Worm (Caenorhabditis elegans) whole organism, young adult: Measurements from ENCODE around the gene C12D5.9.

Source experiments
- B0019.2 ChIP-seq: fragments of 200-800 bp; sonication (Bioruptor generic); conservative IDR thresholded peaks from 2 replicates; pipeline ENCODE4 v1.3.6; 2022; ENCODE audit warnings: missing genetic modification reagents, missing genetic modification characterization, missing compliant biosample characterization
- B0035.1 ChIP-seq: sonication (generic microtip); optimal IDR thresholded peaks from 2 replicates; lab custom pipeline; 2016; ENCODE audit warnings: missing genetic modification characterization, mild to moderate bottlenecking, missing compliant biosample characterization, missing genotype, missing genetic modification reagents
- B0336.3 ChIP-seq: fragments of 200-800 bp; sonication (Bioruptor generic); IDR thresholded peaks from 2 replicates; pipeline ENCODE4 v1.3.6; 2022; ENCODE audit warnings: missing genetic modification characterization, missing compliant biosample characterization
- D2030.7 ChIP-seq: fragments of 200-800 bp; sonication (Bioruptor generic); IDR thresholded peaks from 2 replicates; pipeline ENCODE4 v1.3.6; 2022; ENCODE audit warnings: missing genetic modification reagents, missing genetic modification characterization, missing compliant biosample characterization
- F23B12.7 ChIP-seq: sonication (generic microtip); optimal IDR thresholded peaks from 2 replicates; lab custom pipeline; 2017; ENCODE audit warnings: missing genetic modification characterization, mild to moderate bottlenecking, missing compliant biosample characterization, antibody characterized with exemption, moderate library complexity; ENCODE audit not compliant: insufficient read depth
- F33H1.4 ChIP-seq: fragments of 200-800 bp; sonication (Bioruptor generic); IDR thresholded peaks from 2 replicates; pipeline ENCODE4 v1.3.6; 2022; ENCODE audit warnings: missing genetic modification reagents, missing genetic modification characterization, missing compliant biosample characterization
- F49E8.2 ChIP-seq: sonication (generic microtip); optimal IDR thresholded peaks from 3 replicates; lab custom pipeline; 2017; ENCODE audit warnings: missing genetic modification characterization, mild to moderate bottlenecking, missing compliant biosample characterization, antibody characterized with exemption, moderate library complexity; ENCODE audit not compliant: insufficient read depth
- F52B5.7 ChIP-seq: sonication (generic microtip); optimal IDR thresholded peaks from 2 replicates; lab custom pipeline; 2016; ENCODE audit warnings: mild to moderate bottlenecking, missing genetic modification characterization, missing compliant biosample characterization
- F57A8.1 ChIP-seq: fragments of 200-800 bp; sonication (Bioruptor generic); optimal IDR thresholded peaks from 2 replicates; lab custom pipeline; 2018; ENCODE audit warnings: mild to moderate bottlenecking, missing genetic modification characterization, moderate library complexity, missing compliant biosample characterization
- K11D2.4 ChIP-seq: fragments of 200-800 bp; sonication (Bioruptor generic); IDR thresholded peaks from 2 replicates; pipeline ENCODE4 v1.3.6; 2022; ENCODE audit warnings: missing genetic modification reagents, missing genetic modification characterization, missing compliant biosample characterization
- K12H6.12 ChIP-seq: fragments of 200-800 bp; sonication (Bioruptor generic); optimal IDR thresholded peaks from 2 replicates; lab custom pipeline; 2018; ENCODE audit warnings: mild to moderate bottlenecking, missing genetic modification characterization, missing compliant biosample characterization
- Y53F4B.3 ChIP-seq: fragments of 200-800 bp; sonication (Bioruptor generic); IDR thresholded peaks from 2 replicates; pipeline ENCODE4 v1.3.6; 2022; ENCODE audit warnings: missing genetic modification reagents, missing genetic modification characterization, missing compliant biosample characterization
- Y53G8AR.9 ChIP-seq: fragments of 200-800 bp; sonication (Bioruptor generic); conservative IDR thresholded peaks from 2 replicates; pipeline ENCODE4 v1.3.6; 2022; ENCODE audit warnings: missing genetic modification reagents, missing genetic modification characterization, missing compliant biosample characterization
- Y56A3A.18 ChIP-seq: fragments of 200-800 bp; sonication (Bioruptor generic); IDR thresholded peaks from 2 replicates; pipeline ENCODE4 v1.3.6; 2022; ENCODE audit warnings: missing genetic modification reagents, missing genetic modification characterization, missing compliant biosample characterization
- Y67H2A.10 ChIP-seq: fragments of 200-800 bp; sonication (Bioruptor generic); conservative IDR thresholded peaks from 2 replicates; pipeline ENCODE4 v1.3.6; 2022; ENCODE audit warnings: missing genetic modification reagents, missing genetic modification characterization, missing compliant biosample characterization
- Y79H2A.3 ChIP-seq: fragments of 200-800 bp; sonication (Bioruptor generic); conservative IDR thresholded peaks from 2 replicates; pipeline ENCODE4 v1.3.6; 2022; ENCODE audit warnings: missing genetic modification reagents, missing genetic modification characterization, missing compliant biosample characterization
- akir-1 ChIP-seq: fragments of 200-800 bp; sonication (Bioruptor generic); optimal IDR thresholded peaks from 2 replicates; lab custom pipeline; 2018; ENCODE audit warnings: mild to moderate bottlenecking, missing genetic modification characterization, moderate library complexity, missing compliant biosample characterization
- aptf-3 ChIP-seq: fragments of 200-800 bp; sonication (Bioruptor generic); IDR thresholded peaks from 2 replicates; pipeline ENCODE4 v1.3.6; 2022; ENCODE audit warnings: missing genetic modification characterization, missing compliant biosample characterization
- athp-1 ChIP-seq: sonication (generic microtip); optimal IDR thresholded peaks from 2 replicates; lab custom pipeline; 2017; ENCODE audit warnings: mild to moderate bottlenecking, missing genetic modification characterization, missing compliant biosample characterization
- attf-6 ChIP-seq: fragments of 200-800 bp; sonication (Bioruptor generic); IDR thresholded peaks from 2 replicates; pipeline ENCODE4 v1.3.6; 2022; ENCODE audit warnings: missing genetic modification reagents, missing genetic modification characterization, missing compliant biosample characterization
- bed-1 ChIP-seq: fragments of 200-800 bp; sonication (Bioruptor generic); IDR thresholded peaks from 2 replicates; pipeline ENCODE4 v1.3.6; 2022; ENCODE audit warnings: missing genetic modification reagents, missing genetic modification characterization, missing compliant biosample characterization
- bed-2 ChIP-seq: fragments of 200-800 bp; sonication (Bioruptor generic); IDR thresholded peaks from 2 replicates; pipeline ENCODE4 v1.3.6; 2022; ENCODE audit warnings: missing genetic modification reagents, missing genetic modification characterization, missing compliant biosample characterization
- cebp-1 ChIP-seq, 2 experiments: fragments of 200-800 bp in 1 of 2; sonication (Bioruptor generic) in 1 of 2; sonication (generic microtip) in 1 of 2; IDR thresholded peaks in 1 of 2; optimal IDR thresholded peaks in 1 of 2; 2 replicates each; pipeline versions ENCODE4 v1.3.6 to Lab custom; 2017 to 2022; ENCODE audit warnings: missing compliant biosample characterization in 2 of 2, missing genetic modification characterization in 2 of 2, mild to moderate bottlenecking in 1 of 2, missing genetic modification reagents in 1 of 2, moderate library complexity in 1 of 2
- ceh-27 ChIP-seq: fragments of 200-800 bp; sonication (Bioruptor generic); optimal IDR thresholded peaks from 2 replicates; lab custom pipeline; 2018; ENCODE audit warnings: mild to moderate bottlenecking, missing genetic modification characterization, moderate library complexity, missing compliant biosample characterization
- ceh-79 ChIP-seq: sonication (generic microtip); optimal IDR thresholded peaks from 2 replicates; lab custom pipeline; 2017; ENCODE audit warnings: mild to moderate bottlenecking, missing genetic modification characterization, missing compliant biosample characterization
- die-1 ChIP-seq: sonication (generic microtip); optimal IDR thresholded peaks from 2 replicates; lab custom pipeline; 2016; ENCODE audit warnings: missing genotype, mild to moderate bottlenecking, missing genetic modification characterization, missing compliant biosample characterization
- efl-1 ChIP-seq: fragments of 150-350 bp; optimal IDR thresholded peaks from 2 replicates; lab custom pipeline; 2014; ENCODE audit warnings: missing biosample characterization, missing genetic modification reagents, missing genetic modification characterization
- egl-44 ChIP-seq: fragments of 200-800 bp; sonication (Bioruptor generic); IDR thresholded peaks from 2 replicates; pipeline ENCODE4 v1.3.6; 2022; ENCODE audit warnings: missing genetic modification reagents, missing genetic modification characterization, missing compliant biosample characterization
- fkh-3 ChIP-seq: sonication (generic microtip); optimal IDR thresholded peaks from 2 replicates; lab custom pipeline; 2016; ENCODE audit warnings: mild to moderate bottlenecking, missing genetic modification characterization, missing compliant biosample characterization
- hsf-1 ChIP-seq: fragments of 200-800 bp; sonication (Bioruptor generic); IDR thresholded peaks from 2 replicates; pipeline ENCODE4 v1.3.6; 2022; ENCODE audit warnings: missing genetic modification reagents, missing genetic modification characterization, missing compliant biosample characterization
- lag-1 ChIP-seq: fragments of 200-800 bp; sonication (Bioruptor generic); IDR thresholded peaks from 2 replicates; pipeline ENCODE4 v1.3.6; 2022; ENCODE audit warnings: missing genetic modification reagents, missing genetic modification characterization, missing compliant biosample characterization
- madf-10 ChIP-seq: sonication (generic microtip); optimal IDR thresholded peaks from 2 replicates; lab custom pipeline; 2016; ENCODE audit warnings: mild to moderate bottlenecking, missing genetic modification characterization, missing compliant biosample characterization
- mcd-1 ChIP-seq: fragments of 200-800 bp; sonication (Bioruptor generic); IDR thresholded peaks from 2 replicates; pipeline ENCODE4 v1.3.6; 2022; ENCODE audit warnings: missing genetic modification reagents, missing genetic modification characterization, missing compliant biosample characterization
- mel-28 ChIP-seq: sonication (generic microtip); optimal IDR thresholded peaks from 2 replicates; lab custom pipeline; 2016; ENCODE audit warnings: borderline replicate concordance, mild to moderate bottlenecking, missing genetic modification characterization, missing compliant biosample characterization
- mes-4 ChIP-seq: sonication (generic microtip); optimal IDR thresholded peaks from 2 replicates; lab custom pipeline; 2016; ENCODE audit warnings: missing genotype, missing genetic modification characterization, missing compliant biosample characterization
- mxl-1 ChIP-seq: sonication (generic microtip); optimal IDR thresholded peaks from 2 replicates; lab custom pipeline; 2016; ENCODE audit warnings: missing genetic modification characterization, missing compliant biosample characterization
- nfya-1 ChIP-seq: sonication (generic microtip); optimal IDR thresholded peaks from 2 replicates; lab custom pipeline; 2017; ENCODE audit warnings: antibody characterized with exemption, missing compliant biosample characterization, missing genetic modification characterization, borderline replicate concordance; ENCODE audit not compliant: insufficient read depth
- nfya-2 ChIP-seq: fragments of 200-800 bp; sonication (Bioruptor generic); IDR thresholded peaks from 2 replicates; pipeline ENCODE4 v1.3.6; 2022; ENCODE audit warnings: missing genetic modification reagents, missing genetic modification characterization, missing compliant biosample characterization
- nfyb-1 ChIP-seq: fragments of 200-800 bp; sonication (Bioruptor generic); IDR thresholded peaks from 2 replicates; pipeline ENCODE4 v1.3.6; 2022; ENCODE audit warnings: missing genetic modification reagents, missing genetic modification characterization, missing compliant biosample characterization
- nhr-179 ChIP-seq: sonication (generic microtip); optimal IDR thresholded peaks from 2 replicates; lab custom pipeline; 2016; ENCODE audit warnings: mild to moderate bottlenecking, missing genetic modification characterization, missing compliant biosample characterization
- pbrm-1 ChIP-seq: fragments of 200-800 bp; sonication (Bioruptor generic); IDR thresholded peaks from 2 replicates; pipeline ENCODE4 v1.3.6; 2022; ENCODE audit warnings: missing genetic modification reagents, missing genetic modification characterization, missing compliant biosample characterization
- rcor-1 ChIP-seq: fragments of 200-800 bp; sonication (Bioruptor generic); IDR thresholded peaks from 2 replicates; pipeline ENCODE4 v1.3.6; 2022; ENCODE audit warnings: missing genetic modification reagents, missing genetic modification characterization, missing compliant biosample characterization
- repo-1 ChIP-seq: sonication (generic microtip); optimal IDR thresholded peaks from 2 replicates; lab custom pipeline; 2017; ENCODE audit warnings: mild to moderate bottlenecking, missing genetic modification characterization, missing compliant biosample characterization
- snpc-1.3 ChIP-seq: sonication (generic microtip); optimal IDR thresholded peaks from 2 replicates; lab custom pipeline; 2017; ENCODE audit warnings: missing genetic modification characterization, mild to moderate bottlenecking, missing compliant biosample characterization, antibody characterized with exemption, moderate library complexity, missing genotype, missing genetic modification reagents; ENCODE audit not compliant: insufficient read depth
- xnd-1 ChIP-seq: sonication (generic microtip); optimal IDR thresholded peaks from 2 replicates; lab custom pipeline; 2016; ENCODE audit warnings: missing genotype, missing genetic modification reagents, missing genetic modification characterization, missing compliant biosample characterization
- zfh-2 ChIP-seq: fragments of 200-800 bp; sonication (Bioruptor generic); conservative IDR thresholded peaks from 2 replicates; pipeline ENCODE4 v1.3.6; 2022; ENCODE audit warnings: missing genetic modification reagents, missing genetic modification characterization, missing compliant biosample characterization
- ztf-28 ChIP-seq: fragments of 200-800 bp; sonication (Bioruptor generic); IDR thresholded peaks from 2 replicates; pipeline ENCODE4 v1.3.6; 2022; ENCODE audit warnings: missing genetic modification reagents, missing genetic modification characterization, missing compliant biosample characterization
- ztf-6 ChIP-seq: fragments of 200-800 bp; sonication (Bioruptor generic); IDR thresholded peaks from 2 replicates; pipeline ENCODE4 v1.3.6; 2022; ENCODE audit warnings: missing genetic modification reagents, missing genetic modification characterization, missing compliant biosample characterization

The C12D5.9 gene

ce11 chrV:7730488-7730887, 40.7 kb upstream of the C12D5.9 start (continued):
- TF ChIP-seq snpc-1.3 (no peak), K11D2.4 (no peak), F49E8.2 (tag; lab: Kevin White, UChicago) (no peak), akir-1 (GFP tag; lab: Kevin White, UChicago) (no peak), F33H1.4 (GFP tag; lab: Robert Waterston, UW) (peak; percentile 8; the same call in 1 of the 2 replicates), ceh-27 (GFP tag; lab: Kevin White, UChicago) (peak; percentile 22), athp-1 (tag; lab: Kevin White, UChicago) (no peak), fkh-3 (no peak), F57A8.1 (GFP tag; lab: Kevin White, UChicago) (no peak), mxl-1 (tag; lab: Kevin White, UChicago) (no peak), Y53F4B.3 (GFP tag; lab: Robert Waterston, UW) (no peak), bed-1 (GFP tag; lab: Robert Waterston, UW) (no peak), ztf-28 (GFP tag; lab: Robert Waterston, UW) (0 out of 2 replicates have a peak, but pooled peaks have one; percentile 24), F23B12.7 (tag; lab: Kevin White, UChicago) (peak; percentile 5), mcd-1 (no peak), egl-44 (GFP tag; lab: Robert Waterston, UW) (no peak), ztf-6 (GFP tag; lab: Robert Waterston, UW) (no peak), K12H6.12 (tag; lab: Kevin White, UChicago) (peak; percentile 49), nfya-1 (tag; lab: Kevin White, UChicago) (no peak), hsf-1 (GFP tag; lab: Robert Waterston, UW) (peak; percentile 57; the same call in 1 of the 2 replicates), Y67H2A.10 (GFP tag; lab: Robert Waterston, UW) (no peak), xnd-1 (tag; lab: Kevin White, UChicago) (no peak), mes-4 (no peak), lag-1 (GFP tag; lab: Robert Waterston, UW) (no peak), cebp-1 (GFP tag; IDR thresholded peaks at IDR 0.05; lab: Robert Waterston, UW) (no peak), cebp-1 (tag; optimal IDR thresholded peaks at IDR 0.05; lab: Kevin White, UChicago) (peak; percentile 47), B0336.3 (GFP tag; lab: Robert Waterston, UW) (0 out of 2 replicates have a peak, but pooled peaks have one; percentile 18), bed-2 (GFP tag; lab: Robert Waterston, UW) (no peak), Y79H2A.3 (no peak), attf-6 (no peak), D2030.7 (GFP tag; lab: Robert Waterston, UW) (peak; percentile 46; the same call in 1 of the 2 replicates), aptf-3 (GFP tag; lab: Robert Waterston, UW) (no peak), repo-1 (no peak), nfya-2 (GFP tag; lab: Robert Waterston, UW) (no peak), Y53G8AR.9 (GFP tag; lab: Robert Waterston, UW) (no peak), rcor-1 (0 out of 2 replicates have a peak, but pooled peaks have one; percentile 30), B0019.2 (GFP tag; lab: Robert Waterston, UW) (no peak), nfyb-1 (peak; percentile 53; the same call in 1 of the 2 replicates), Y56A3A.18 (no peak), madf-10 (tag; lab: Kevin White, UChicago) (peak; percentile 0), F52B5.7 (tag; lab: Kevin White, UChicago) (no peak), die-1 (tag; lab: Kevin White, UChicago) (no peak), nhr-179 (tag; lab: Kevin White, UChicago) (no peak), ceh-79 (tag; lab: Kevin White, UChicago) (no peak), efl-1 (no peak), pbrm-1 (no peak), B0035.1 (tag; lab: Kevin White, UChicago) (no peak), zfh-2 (GFP tag; lab: Robert Waterston, UW) (no peak), mel-28 (no peak)
